Worm (Caenorhabditis elegans) whole organism, midembryonic: ENCODE data around the gene T14G8.4.

ENCODE experiments used
- cog-1 ChIP-seq: sonication (generic microtip); optimal IDR thresholded peaks from 2 replicates; lab custom pipeline; 2016; ENCODE audit warnings: missing genetic modification characterization, missing compliant biosample characterization
- flt-1 ChIP-seq: fragments of 200-800 bp; sonication (Bioruptor generic); IDR thresholded peaks from 2 replicates; pipeline ENCODE4 v1.3.6; 2022; ENCODE audit warnings: missing genetic modification characterization, missing compliant biosample characterization
- ref-1 ChIP-seq: fragments of 200-800 bp; sonication (Bioruptor generic); conservative IDR thresholded peaks from 2 replicates; pipeline ENCODE4 v1.3.6; 2022; ENCODE audit warnings: missing genetic modification reagents, missing genetic modification characterization, missing compliant biosample characterization
- tab-1 ChIP-seq: fragments of 200-800 bp; sonication (Bioruptor generic); IDR thresholded peaks from 2 replicates; pipeline ENCODE4 v1.3.6; 2022; ENCODE audit warnings: missing genetic modification characterization, missing compliant biosample characterization
- ztf-23 ChIP-seq: fragments of 200-800 bp; sonication (Bioruptor generic); IDR thresholded peaks from 2 replicates; pipeline ENCODE4 v1.3.6; 2022; ENCODE audit warnings: missing genetic modification reagents, missing genetic modification characterization, missing compliant biosample characterization
- ztf-29 ChIP-seq: fragments of 200-800 bp; sonication (Bioruptor generic); IDR thresholded peaks from 2 replicates; pipeline ENCODE4 v1.3.6; 2022; ENCODE audit warnings: missing genetic modification reagents, missing genetic modification characterization, missing compliant biosample characterization

- TF ChIP-seq cog-1 (tag; lab: Kevin White, UChicago) (no peak), tab-1 (GFP tag; lab: Robert Waterston, UW) (no peak), flt-1 (GFP tag; lab: Robert Waterston, UW) (no peak), ztf-29 (GFP tag; lab: Robert Waterston, UW) (no peak), ztf-23 (GFP tag; lab: Robert Waterston, UW) (no peak), ref-1 (GFP tag; lab: Robert Waterston, UW) (no peak)
Observed at ce11 chrX:12860711-12861287, 2.9 kb downstream of the T14G8.4 start, which contains the start of gene T14G8.3.
